Worm (Caenorhabditis elegans) whole organism, early embryonic: Measurements from ENCODE around the gene glb-2.

Source experiments
- B0310.2 ChIP-seq: sonication (generic microtip); optimal IDR thresholded peaks from 2 replicates; lab custom pipeline; 2016; ENCODE audit warnings: mild to moderate bottlenecking, missing genetic modification characterization, missing compliant biosample characterization
- F13C5.2 ChIP-seq: sonication (generic microtip); optimal IDR thresholded peaks from 2 replicates; lab custom pipeline; 2017; ENCODE audit warnings: mild to moderate bottlenecking, missing genetic modification characterization, inconsistent platforms, missing compliant biosample characterization
- aly-1 ChIP-seq: sonication (generic microtip); optimal IDR thresholded peaks from 2 replicates; lab custom pipeline; 2016; ENCODE audit warnings: missing genetic modification characterization, missing compliant biosample characterization
- ama-1 ChIP-seq: fragments of 150-350 bp; optimal IDR thresholded peaks from 2 replicates; lab custom pipeline; 2014
- ceh-13 ChIP-seq: fragments of 200-800 bp; sonication (Bioruptor generic); optimal IDR thresholded peaks from 2 replicates; lab custom pipeline; 2018; ENCODE audit warnings: mild to moderate bottlenecking, missing genetic modification characterization, missing compliant biosample characterization
- ceh-36 ChIP-seq: sonication (generic microtip); optimal IDR thresholded peaks from 2 replicates; lab custom pipeline; 2016; ENCODE audit warnings: missing genetic modification characterization, inconsistent platforms, missing compliant biosample characterization
- ets-7 ChIP-seq: sonication (generic microtip); optimal IDR thresholded peaks from 2 replicates; lab custom pipeline; 2016; ENCODE audit warnings: missing genotype, missing genetic modification characterization, missing compliant biosample characterization
- flt-1 ChIP-seq: fragments of 200-800 bp; sonication (Bioruptor generic); IDR thresholded peaks from 2 replicates; pipeline ENCODE4 v1.3.6; 2022; ENCODE audit warnings: missing genetic modification characterization, missing compliant biosample characterization
- hmbx-1 ChIP-seq: sonication (generic microtip); optimal IDR thresholded peaks from 2 replicates; lab custom pipeline; 2016; ENCODE audit warnings: mild to moderate bottlenecking, missing genetic modification characterization, missing compliant biosample characterization
- hmg-4 ChIP-seq: fragments of 200-800 bp; sonication (Bioruptor generic); optimal IDR thresholded peaks from 2 replicates; lab custom pipeline; 2018; ENCODE audit warnings: mild to moderate bottlenecking, missing genetic modification characterization, missing compliant biosample characterization
- hnd-1 ChIP-seq: sonication (generic microtip); optimal IDR thresholded peaks from 2 replicates; lab custom pipeline; 2016; ENCODE audit warnings: missing genetic modification characterization, missing compliant biosample characterization
- pes-1 ChIP-seq: fragments of 200-800 bp; sonication (Bioruptor generic); IDR thresholded peaks from 2 replicates; pipeline ENCODE4 v1.3.6; 2022; ENCODE audit warnings: missing genetic modification reagents, missing genetic modification characterization, missing compliant biosample characterization
- scrt-1 ChIP-seq: fragments of 200-800 bp; sonication (Bioruptor generic); IDR thresholded peaks from 2 replicates; pipeline ENCODE4 v1.3.6; 2022; ENCODE audit warnings: missing genetic modification characterization, missing compliant biosample characterization
- sea-1 ChIP-seq: fragments of 200-800 bp; sonication (Bioruptor generic); conservative IDR thresholded peaks from 2 replicates; pipeline ENCODE4 v1.3.6; 2022; ENCODE audit warnings: missing genetic modification characterization, missing compliant biosample characterization
- tbx-11 ChIP-seq: fragments of 200-800 bp; sonication (Bioruptor generic); IDR thresholded peaks from 2 replicates; pipeline ENCODE4 v1.3.6; 2022; ENCODE audit warnings: missing genetic modification characterization, missing compliant biosample characterization
- tbx-37 ChIP-seq: fragments of 200-800 bp; sonication (Bioruptor generic); conservative IDR thresholded peaks from 2 replicates; pipeline ENCODE4 v1.3.6; 2022; ENCODE audit warnings: missing genetic modification reagents, missing genetic modification characterization, missing compliant biosample characterization
- tra-4 ChIP-seq: sonication (generic microtip); optimal IDR thresholded peaks from 2 replicates; lab custom pipeline; 2017; ENCODE audit warnings: missing genetic modification characterization, missing compliant biosample characterization

The glb-2 gene

ce11 chrIV:7246553-7246952, 16.5 kb downstream of the glb-2 start, which contains the start of gene col-114:
TSS of gene col-114 (minus strand) at chrIV:7246653.
- no peak for TF ChIP-seq sea-1 (GFP tag; lab: Robert Waterston, UW)
- TF ChIP-seq tbx-11 (GFP tag; lab: Robert Waterston, UW), result no peak
- no peak for TF ChIP-seq ama-1 (lab: Kevin White, UChicago)

DNA sequence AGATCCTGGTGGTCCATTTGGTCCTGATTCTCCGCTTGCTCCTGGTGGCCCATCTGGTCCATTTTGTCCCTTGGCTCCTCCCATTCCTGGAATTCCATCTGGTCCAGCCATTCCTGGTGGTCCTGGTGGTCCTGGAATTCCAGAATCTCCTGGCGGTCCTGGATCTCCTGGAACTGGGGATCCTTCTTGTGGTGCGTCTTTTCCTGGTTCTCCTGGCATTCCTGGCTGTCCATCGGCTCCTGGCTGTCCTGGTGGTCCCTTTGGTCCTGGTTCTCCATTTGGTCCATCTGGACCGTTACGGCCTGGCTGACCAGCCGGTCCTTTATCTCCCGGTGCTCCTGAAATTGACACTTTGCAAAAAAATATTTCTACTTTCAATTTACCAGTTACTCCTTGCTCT, 17.4 kb downstream of the glb-2 start:
- TF ChIP-seq pes-1 (no peak), aly-1 (tag; lab: Kevin White, UChicago) (no peak)

DNA sequence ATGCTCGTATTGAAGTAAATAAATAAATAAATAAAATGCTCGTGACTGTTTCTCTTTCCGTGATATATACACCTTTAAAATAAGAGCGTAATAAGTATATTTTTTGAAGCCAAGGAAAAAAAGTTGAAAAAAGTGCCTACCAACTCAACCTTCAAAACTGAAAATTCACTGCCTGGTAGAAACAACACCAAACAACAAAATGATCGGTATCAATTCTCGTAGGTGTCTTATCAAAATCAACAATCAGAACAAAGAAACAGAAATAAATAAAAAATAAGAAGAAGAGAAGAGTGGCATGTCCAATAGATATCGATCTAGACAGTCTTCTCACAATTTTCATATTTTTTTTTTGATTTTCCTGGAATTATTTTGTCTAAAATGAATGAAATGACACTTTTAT, 19.1 kb downstream of the glb-2 start, which contains the start of gene afmd-1:
TSS of gene afmd-1 (plus strand) at position 316 of the 400 bp plus-strand sequence.
- TF ChIP-seq sea-1 (GFP tag; lab: Robert Waterston, UW), result no peak
- no peak for TF ChIP-seq tbx-11 (GFP tag; lab: Robert Waterston, UW)
- TF ChIP-seq B0310.2 (tag; lab: Kevin White, UChicago), result no peak
- no peak for TF ChIP-seq ceh-36 (tag; lab: Kevin White, UChicago)
- no peak for TF ChIP-seq hmg-4 (GFP tag; lab: Kevin White, UChicago)
- no peak for TF ChIP-seq scrt-1
- TF ChIP-seq hmbx-1 (tag; lab: Kevin White, UChicago), result no peak
- TF ChIP-seq ets-7, result no peak
- no peak for TF ChIP-seq tra-4 (tag; lab: Kevin White, UChicago)

DNA sequence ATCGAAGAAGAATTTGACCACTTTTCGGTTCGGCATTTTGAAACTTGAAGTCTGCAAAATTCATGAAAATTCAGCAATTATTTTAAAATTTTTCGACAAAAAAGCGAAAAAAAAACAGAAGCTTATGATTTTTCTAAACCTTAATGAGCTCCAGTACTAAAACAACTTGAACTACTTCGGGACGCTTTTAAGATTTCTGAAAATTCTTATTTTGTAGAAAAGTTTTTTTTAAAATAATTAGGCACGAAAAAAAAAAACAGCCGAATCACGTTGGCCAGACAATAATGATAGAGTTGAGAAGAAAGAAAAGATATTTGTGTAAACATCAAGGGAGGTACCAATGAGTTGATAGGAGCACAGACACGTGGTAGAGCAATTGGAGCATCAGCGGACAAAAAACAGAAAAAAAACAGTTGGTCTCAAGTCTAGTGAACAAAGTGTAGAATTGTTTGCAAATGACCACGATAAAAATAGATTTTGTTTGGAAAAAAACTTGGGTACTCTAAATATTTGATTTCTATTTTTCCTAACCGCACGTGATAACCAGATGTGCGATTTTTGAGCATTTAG, 20.7 kb downstream of the glb-2 start, which contains the start of gene gstk-2:
TSS of gene gstk-2 (minus strand) at position 51 of the 570 bp plus-strand sequence.
- TF ChIP-seq scrt-1 (no peak), ceh-36 (tag; lab: Kevin White, UChicago) (no peak), ama-1 (lab: Kevin White, UChicago) (no peak), hnd-1 (no peak), sea-1 (GFP tag; lab: Robert Waterston, UW) (no peak), B0310.2 (tag; lab: Kevin White, UChicago) (no peak), F13C5.2 (tag; lab: Kevin White, UChicago) (no peak), flt-1 (GFP tag; lab: Robert Waterston, UW) (no peak), aly-1 (tag; lab: Kevin White, UChicago) (no peak), ceh-13 (GFP tag; lab: Kevin White, UChicago) (no peak), tra-4 (tag; lab: Kevin White, UChicago) (no peak), pes-1 (no peak), hmbx-1 (tag; lab: Kevin White, UChicago) (no peak), hmg-4 (GFP tag; lab: Kevin White, UChicago) (no peak), tbx-37 (no peak), tbx-11 (GFP tag; lab: Robert Waterston, UW) (no peak), ets-7 (no peak)

ce11 chrIV:7240564-7240963, 22.5 kb downstream of the glb-2 start:
- TF ChIP-seq pes-1 (peak; percentile 38; the same call in 1 of the 2 replicates), ceh-13 (GFP tag; lab: Kevin White, UChicago) (no peak), F13C5.2 (tag; lab: Kevin White, UChicago) (no peak), tbx-11 (GFP tag; lab: Robert Waterston, UW) (no peak), ets-7 (no peak)

DNA sequence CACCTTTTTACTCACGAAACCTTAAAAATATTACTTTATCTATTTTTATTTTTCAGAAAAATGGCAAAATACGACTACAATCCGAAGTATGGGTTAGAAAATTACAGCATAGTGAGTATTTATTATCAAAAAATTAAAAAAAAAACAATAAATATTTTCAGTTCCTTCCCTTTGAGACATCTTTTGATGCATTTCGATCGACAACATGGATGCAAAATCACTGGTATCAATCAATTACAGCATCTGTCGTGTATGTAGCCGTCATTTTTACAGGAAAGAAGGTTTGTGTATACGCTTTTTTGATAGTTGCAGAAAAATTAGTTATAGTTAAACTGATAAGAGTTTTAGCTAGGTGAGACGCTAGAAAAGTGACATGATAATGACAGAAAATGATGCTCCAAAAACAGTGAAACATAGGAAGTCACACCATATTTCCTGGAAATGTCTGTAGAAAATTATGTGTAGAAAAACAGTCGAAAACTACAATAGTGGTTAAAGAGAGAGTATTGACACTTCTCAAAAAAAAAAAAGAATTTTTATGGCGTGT, 25.3 kb downstream of the glb-2 start, which contains the start of gene elo-3:
TSS of gene elo-3 (plus strand) at position 51 of the 547 bp plus-strand sequence.
- TF ChIP-seq ceh-13 (GFP tag; lab: Kevin White, UChicago) (no peak), hmg-4 (GFP tag; lab: Kevin White, UChicago) (no peak), B0310.2 (tag; lab: Kevin White, UChicago) (no peak), pes-1 (no peak), ets-7 (no peak), hnd-1 (no peak), hmbx-1 (tag; lab: Kevin White, UChicago) (no peak), ama-1 (lab: Kevin White, UChicago) (no peak), tbx-11 (GFP tag; lab: Robert Waterston, UW) (no peak), scrt-1 (no peak), F13C5.2 (tag; lab: Kevin White, UChicago) (no peak), ceh-36 (tag; lab: Kevin White, UChicago) (no peak), sea-1 (GFP tag; lab: Robert Waterston, UW) (no peak), tra-4 (tag; lab: Kevin White, UChicago) (no peak), tbx-37 (no peak), aly-1 (tag; lab: Kevin White, UChicago) (no peak)

ce11 chrIV:7236248-7236772, 26.7 kb downstream of the glb-2 start:
- TF ChIP-seq tbx-11 (GFP tag; lab: Robert Waterston, UW) (no peak), ama-1 (lab: Kevin White, UChicago) (no peak), hmg-4 (GFP tag; lab: Kevin White, UChicago) (no peak), tbx-37 (no peak), F13C5.2 (tag; lab: Kevin White, UChicago) (no peak), ets-7 (no peak), tra-4 (tag; lab: Kevin White, UChicago) (no peak), aly-1 (tag; lab: Kevin White, UChicago) (no peak), hnd-1 (no peak)
